Worm (Caenorhabditis elegans): ENCODE data around the gene dcn-1.

DNA sequence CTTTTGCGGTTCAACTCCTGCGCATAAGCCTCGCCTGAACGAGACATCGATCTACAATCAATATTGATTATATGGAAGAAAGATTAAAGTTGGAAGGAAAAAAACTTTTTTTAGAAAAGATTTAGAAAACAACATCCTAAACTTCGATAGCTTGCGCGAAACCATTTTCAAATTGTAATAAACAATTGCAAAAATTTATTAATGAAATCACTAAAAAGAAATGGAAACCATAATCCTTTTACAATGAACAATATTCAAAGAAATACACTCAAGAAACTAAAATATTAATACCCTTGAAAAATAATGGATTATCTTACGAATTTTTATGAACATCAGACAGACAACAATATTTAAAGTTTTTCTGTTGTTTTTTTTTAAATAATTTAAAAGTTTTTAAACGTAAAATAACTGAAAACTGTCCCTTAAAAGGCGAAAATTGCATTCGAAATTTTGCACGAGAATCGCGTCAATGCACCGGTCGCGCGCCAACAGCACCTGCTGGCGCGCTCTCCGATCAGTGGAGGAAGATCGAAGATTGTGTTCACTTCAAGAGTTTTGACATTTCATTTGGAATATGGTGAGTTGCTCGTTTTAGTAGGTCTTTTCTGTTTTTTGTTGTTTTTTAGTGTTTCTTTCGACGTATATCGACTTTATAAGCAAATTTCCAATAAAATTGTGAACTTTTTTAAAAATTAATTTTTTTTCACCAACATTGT is 44.3 kb upstream of the dcn-1 start, which contains the start of the genes sftb-1 and R10E4.1:
- TF ChIP-seq tra-4 (tag; optimal IDR thresholded peaks at IDR 0.05) (no peak), tbx-11 (GFP tag; IDR thresholded peaks at IDR 0.05) (no peak), ama-1 (optimal IDR thresholded peaks at IDR 0.05) (no peak), ceh-36 (tag; optimal IDR thresholded peaks at IDR 0.05) (no peak), ceh-13 (GFP tag; optimal IDR thresholded peaks at IDR 0.05) (no peak), F13C5.2 (tag; optimal IDR thresholded peaks at IDR 0.05) (peak; percentile 2), scrt-1 (GFP tag; IDR thresholded peaks at IDR 0.05) (no peak), sea-1 (GFP tag; conservative IDR thresholded peaks at IDR 0.05) (no peak)

Data from whole organism, early embryonic.